Worm (Caenorhabditis elegans) whole organism, L1 larva: Measurements from ENCODE around the gene hbl-1.

Experiments
- C04F5.9 ChIP-seq: sonication (generic microtip); optimal IDR thresholded peaks from 2 replicates; lab custom pipeline; 2016; ENCODE audit warnings: missing genetic modification characterization, missing compliant biosample characterization
- C34B4.2 ChIP-seq: sonication (generic microtip); optimal IDR thresholded peaks from 2 replicates; lab custom pipeline; 2017; ENCODE audit warnings: mild to moderate bottlenecking, missing genetic modification characterization, missing compliant biosample characterization
- F16B12.6 ChIP-seq: fragments of 150-350 bp; optimal IDR thresholded peaks from 2 replicates; lab custom pipeline; 2014; ENCODE audit warnings: missing biosample characterization, missing genetic modification characterization
- Y116A8C.19 ChIP-seq: sonication (generic microtip); optimal IDR thresholded peaks from 2 replicates; lab custom pipeline; 2016; ENCODE audit warnings: missing compliant biosample characterization, missing genetic modification characterization, borderline replicate concordance
- aha-1 ChIP-seq: fragments of 150-350 bp; optimal IDR thresholded peaks from 2 replicates; lab custom pipeline; 2014; ENCODE audit warnings: missing biosample characterization, missing genetic modification characterization
- alr-1 ChIP-seq: fragments of 200-800 bp; sonication (Bioruptor generic); optimal IDR thresholded peaks from 2 replicates; lab custom pipeline; 2018; ENCODE audit warnings: borderline replicate concordance, mild to moderate bottlenecking, missing genetic modification characterization, missing compliant biosample characterization
- aly-2 ChIP-seq: fragments of 150-350 bp; optimal IDR thresholded peaks from 2 replicates; lab custom pipeline; 2014; ENCODE audit warnings: missing biosample characterization, missing genetic modification characterization
- ama-1 ChIP-seq: fragments of 150-350 bp; optimal IDR thresholded peaks from 2 replicates; lab custom pipeline; 2014
- ceh-82 ChIP-seq, 3 experiments: fragments of 150-350 bp in 1 of 3; sonication (generic microtip) in 2 of 3; optimal IDR thresholded peaks; 2 replicates each; lab custom pipeline; 2014 to 2017; ENCODE audit warnings: missing biosample characterization in 3 of 3, missing genetic modification characterization in 3 of 3
- ces-1 ChIP-seq: fragments of 150-350 bp; optimal IDR thresholded peaks from 2 replicates; lab custom pipeline; 2014; ENCODE audit warnings: missing biosample characterization, missing genetic modification reagents, missing genetic modification characterization
- dpl-1 ChIP-seq, 3 experiments: fragments of 150-350 bp in 2 of 3; sonication (generic microtip) in 1 of 3; optimal IDR thresholded peaks; 2 replicates each; lab custom pipeline; 2014 to 2017; ENCODE audit warnings: missing biosample characterization in 3 of 3, missing genetic modification characterization in 3 of 3, missing genetic modification reagents in 3 of 3
- dsc-1 ChIP-seq: sonication (generic microtip); optimal IDR thresholded peaks from 2 replicates; lab custom pipeline; 2016; ENCODE audit warnings: mild to moderate bottlenecking, missing genetic modification characterization, missing compliant biosample characterization
- efl-1 ChIP-seq, 4 experiments: fragments of 150-350 bp; optimal IDR thresholded peaks in 3 of 4; peaks in 1 of 4; 1 replicate in 1 of 4; 2 replicates in 3 of 4; lab custom pipeline; 2014; ENCODE audit warnings: missing biosample characterization in 2 of 4, missing genetic modification characterization in 2 of 4, missing genetic modification reagents in 2 of 4
- efl-3 ChIP-seq: fragments of 200-800 bp; sonication (Bioruptor generic); optimal IDR thresholded peaks from 2 replicates; lab custom pipeline; 2018; ENCODE audit warnings: mild to moderate bottlenecking, missing genetic modification characterization, missing compliant biosample characterization
- egl-27 ChIP-seq, 2 experiments: fragments of 150-350 bp in 1 of 2; sonication (generic microtip); optimal IDR thresholded peaks; 3 replicates each; lab custom pipeline; 2017 to 2018; ENCODE audit warnings: missing biosample characterization in 2 of 2, missing genetic modification characterization in 2 of 2, missing genetic modification reagents in 2 of 2
- elt-2 ChIP-seq: sonication (generic microtip); optimal IDR thresholded peaks from 2 replicates; lab custom pipeline; 2016; ENCODE audit warnings: missing genetic modification characterization, mild to moderate bottlenecking, inconsistent platforms, missing compliant biosample characterization, missing genetic modification reagents
- fkh-4 ChIP-seq: sonication (generic microtip); optimal IDR thresholded peaks from 2 replicates; lab custom pipeline; 2016; ENCODE audit warnings: missing compliant biosample characterization, missing genetic modification characterization, borderline replicate concordance
- fkh-8 ChIP-seq: sonication (generic microtip); optimal IDR thresholded peaks from 2 replicates; lab custom pipeline; 2016; ENCODE audit warnings: mild to moderate bottlenecking, missing genetic modification characterization, missing compliant biosample characterization
- fos-1 ChIP-seq: fragments of 150-350 bp; optimal IDR thresholded peaks from 2 replicates; lab custom pipeline; 2014; ENCODE audit warnings: missing biosample characterization, missing genetic modification characterization
- grh-1 ChIP-seq: fragments of 200-800 bp; sonication (Bioruptor generic); IDR thresholded peaks from 2 replicates; pipeline ENCODE4 v1.3.6; 2022; ENCODE audit warnings: missing genetic modification reagents, missing genetic modification characterization, missing compliant biosample characterization
- hlh-4 ChIP-seq: sonication (generic microtip); optimal IDR thresholded peaks from 2 replicates; lab custom pipeline; 2016; ENCODE audit warnings: mild to moderate bottlenecking, missing genetic modification characterization, missing compliant biosample characterization
- hpl-2 ChIP-seq: fragments of 150-350 bp; optimal IDR thresholded peaks from 2 replicates; lab custom pipeline; 2014; ENCODE audit warnings: missing biosample characterization, missing genetic modification reagents, missing genetic modification characterization
- jun-1 ChIP-seq: fragments of 150-350 bp; optimal IDR thresholded peaks from 2 replicates; lab custom pipeline; 2014; ENCODE audit warnings: missing biosample characterization, missing genetic modification reagents, missing genetic modification characterization
- lin-15B ChIP-seq: fragments of 150-350 bp; sonication (generic microtip); optimal IDR thresholded peaks from 3 replicates; lab custom pipeline; 2014; ENCODE audit warnings: missing biosample characterization, missing genetic modification characterization
- lin-39 ChIP-seq: fragments of 150-350 bp; optimal IDR thresholded peaks from 2 replicates; lab custom pipeline; 2014; ENCODE audit warnings: missing biosample characterization, missing genetic modification reagents, missing genetic modification characterization
- lir-3 ChIP-seq: sonication (generic microtip); optimal IDR thresholded peaks from 2 replicates; lab custom pipeline; 2016; ENCODE audit warnings: mild to moderate bottlenecking, missing genetic modification characterization, moderate library complexity, missing compliant biosample characterization; ENCODE audit not compliant: poor library complexity
- lsy-2 ChIP-seq, 2 experiments: fragments of 150-350 bp; optimal IDR thresholded peaks; 2 replicates each; lab custom pipeline; 2014; ENCODE audit warnings: missing biosample characterization in 2 of 2, missing genetic modification characterization in 2 of 2
- mef-2 ChIP-seq: fragments of 150-350 bp; optimal IDR thresholded peaks from 2 replicates; lab custom pipeline; 2014; ENCODE audit warnings: missing biosample characterization, missing genetic modification characterization
- nhr-11 ChIP-seq: fragments of 150-350 bp; optimal IDR thresholded peaks from 2 replicates; lab custom pipeline; 2014; ENCODE audit warnings: missing biosample characterization, missing genetic modification characterization
- nhr-19 ChIP-seq: fragments of 200-800 bp; sonication (Bioruptor generic); conservative IDR thresholded peaks from 2 replicates; pipeline ENCODE4 v1.3.6; 2022; ENCODE audit warnings: missing genetic modification characterization, missing compliant biosample characterization
- nhr-20 ChIP-seq: sonication (generic microtip); optimal IDR thresholded peaks from 2 replicates; lab custom pipeline; 2016; ENCODE audit warnings: mild to moderate bottlenecking, missing genetic modification characterization, missing compliant biosample characterization
- nhr-77 ChIP-seq: fragments of 150-350 bp; optimal IDR thresholded peaks from 2 replicates; lab custom pipeline; 2014; ENCODE audit warnings: missing biosample characterization, missing genetic modification characterization
- nhr-85 ChIP-seq: sonication (generic microtip); peaks from one replicate; lab custom pipeline; 2016; ENCODE audit warnings: missing genetic modification characterization, inconsistent platforms, missing compliant biosample characterization
- pqm-1 ChIP-seq: sonication (generic microtip); optimal IDR thresholded peaks from 3 replicates; lab custom pipeline; 2017; ENCODE audit warnings: missing biosample characterization, missing genetic modification characterization
- skn-1 ChIP-seq: fragments of 150-350 bp; optimal IDR thresholded peaks from 2 replicates; lab custom pipeline; 2014; ENCODE audit warnings: missing biosample characterization, missing genetic modification characterization
- snpc-4 ChIP-seq: fragments of 150-350 bp; optimal IDR thresholded peaks from 2 replicates; lab custom pipeline; 2014; ENCODE audit warnings: missing biosample characterization, missing genetic modification characterization
- snu-23 ChIP-seq: sonication (generic microtip); optimal IDR thresholded peaks from 2 replicates; lab custom pipeline; 2016; ENCODE audit warnings: missing genetic modification characterization, missing compliant biosample characterization
- sox-4 ChIP-seq: sonication (generic microtip); optimal IDR thresholded peaks from 2 replicates; lab custom pipeline; 2016; ENCODE audit warnings: missing genetic modification characterization, missing compliant biosample characterization
- tbx-2 ChIP-seq: sonication (generic microtip); optimal IDR thresholded peaks from 2 replicates; lab custom pipeline; 2016; ENCODE audit warnings: missing genetic modification characterization, missing compliant biosample characterization
- unc-130 ChIP-seq: fragments of 150-350 bp; optimal IDR thresholded peaks from 2 replicates; lab custom pipeline; 2017; ENCODE audit warnings: missing biosample characterization, missing genetic modification characterization, inconsistent platforms
- unc-30 ChIP-seq: sonication (generic microtip); optimal IDR thresholded peaks from 2 replicates; lab custom pipeline; 2017; ENCODE audit warnings: missing biosample characterization, missing genetic modification characterization
- unc-62 ChIP-seq: fragments of 150-350 bp; optimal IDR thresholded peaks from 2 replicates; lab custom pipeline; 2014; ENCODE audit warnings: missing biosample characterization, missing genetic modification reagents, missing genetic modification characterization
- vab-15 ChIP-seq: sonication (generic microtip); optimal IDR thresholded peaks from 2 replicates; lab custom pipeline; 2017; ENCODE audit warnings: missing genotype, mild to moderate bottlenecking, missing genetic modification characterization, missing compliant biosample characterization
- zag-1 ChIP-seq: fragments of 150-350 bp; optimal IDR thresholded peaks from 2 replicates; lab custom pipeline; 2014; ENCODE audit warnings: missing biosample characterization, missing genetic modification characterization
- zip-4 ChIP-seq: fragments of 200-800 bp; sonication (Bioruptor generic); optimal IDR thresholded peaks from 2 replicates; lab custom pipeline; 2018; ENCODE audit warnings: mild to moderate bottlenecking, missing genetic modification characterization, moderate library complexity, missing compliant biosample characterization
- ztf-11 ChIP-seq, 2 experiments: sonication (generic microtip); optimal IDR thresholded peaks; 2 replicates each; lab custom pipeline; 2016 to 2017; ENCODE audit warnings: missing genetic modification characterization in 2 of 2, missing biosample characterization in 1 of 2, missing compliant biosample characterization in 1 of 2

The hbl-1 gene

DNA sequence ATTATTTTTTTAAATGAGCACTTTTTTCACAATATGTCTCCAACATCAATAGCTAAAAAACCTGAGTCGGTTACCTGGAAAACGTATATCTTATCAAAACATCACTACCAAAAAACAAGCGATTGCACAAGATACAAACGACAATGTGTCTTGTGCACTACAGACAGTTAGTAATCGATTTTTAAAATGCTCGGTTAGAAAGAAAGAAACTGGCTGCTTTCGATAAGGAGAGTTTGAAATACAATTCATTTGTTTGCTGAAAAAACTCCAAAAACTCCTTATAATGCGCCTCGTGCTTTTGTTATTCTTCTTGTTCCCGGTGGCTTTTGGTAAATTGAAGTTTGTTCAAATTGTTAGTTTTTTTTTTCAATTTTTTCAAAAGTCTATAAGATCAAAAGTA is 7.2 kb downstream of the hbl-1 start, which contains the start of gene acp-5:
Gene acp-5, plus strand, starts transcription at position 261 of the 400 bp plus-strand sequence.
- TF ChIP-seq efl-1 (optimal IDR thresholded peaks at IDR 0.05; lab: Kevin White, UChicago) (no peak), efl-1 (GFP tag; optimal IDR thresholded peaks at IDR 0.05 in 1 of 2; lab: Kevin White, UChicago) (peak in 1 of 2 experiments; percentile 90), fos-1 (tag; lab: Kevin White, UChicago) (no peak), lin-39 (tag; lab: Kevin White, UChicago) (no peak), nhr-11 (tag; lab: Kevin White, UChicago) (no peak), elt-2 (tag; lab: Kevin White, UChicago) (peak; percentile 48)

DNA sequence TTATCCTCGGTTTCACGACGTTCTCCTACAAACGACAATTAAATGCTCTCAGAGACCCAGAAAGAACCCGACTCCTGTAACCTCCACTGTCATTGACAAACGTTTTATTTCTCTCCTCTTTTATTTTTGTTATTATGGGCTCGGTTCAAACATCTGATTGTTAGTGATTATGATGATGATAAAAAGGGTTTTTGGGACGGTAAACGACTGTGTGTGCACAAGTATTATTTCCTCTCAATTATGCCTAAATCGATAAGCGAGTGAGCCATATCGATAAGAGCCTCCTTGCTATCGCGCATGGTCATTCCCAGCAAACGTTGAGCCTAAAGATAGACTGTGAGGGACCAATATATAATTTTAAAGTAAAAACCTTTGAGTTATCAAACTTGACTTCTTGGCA is 9.9 kb downstream of the hbl-1 start:
- TF ChIP-seq nhr-77 (tag; lab: Kevin White, UChicago): no peak
- TF ChIP-seq ceh-82 (tag; optimal IDR thresholded peaks at IDR 0.05; lab: Kevin White, UChicago): no peak
- no peak for TF ChIP-seq F16B12.6 (tag; lab: Kevin White, UChicago)
- no peak for TF ChIP-seq grh-1 (GFP tag; lab: Robert Waterston, UW)
- TF ChIP-seq pqm-1 (tag; lab: Kevin White, UChicago): peak; percentile 36
- no peak for TF ChIP-seq efl-3 (GFP tag; lab: Kevin White, UChicago)
- no peak for TF ChIP-seq fkh-4
- no peak for TF ChIP-seq snpc-4 (tag; lab: Kevin White, UChicago)
- peak; percentile 41 for TF ChIP-seq elt-2 (tag; lab: Kevin White, UChicago)
- no peak for TF ChIP-seq ztf-11 (tag; optimal IDR thresholded peaks at IDR 0.05; lab: Kevin White, UChicago)

DNA sequence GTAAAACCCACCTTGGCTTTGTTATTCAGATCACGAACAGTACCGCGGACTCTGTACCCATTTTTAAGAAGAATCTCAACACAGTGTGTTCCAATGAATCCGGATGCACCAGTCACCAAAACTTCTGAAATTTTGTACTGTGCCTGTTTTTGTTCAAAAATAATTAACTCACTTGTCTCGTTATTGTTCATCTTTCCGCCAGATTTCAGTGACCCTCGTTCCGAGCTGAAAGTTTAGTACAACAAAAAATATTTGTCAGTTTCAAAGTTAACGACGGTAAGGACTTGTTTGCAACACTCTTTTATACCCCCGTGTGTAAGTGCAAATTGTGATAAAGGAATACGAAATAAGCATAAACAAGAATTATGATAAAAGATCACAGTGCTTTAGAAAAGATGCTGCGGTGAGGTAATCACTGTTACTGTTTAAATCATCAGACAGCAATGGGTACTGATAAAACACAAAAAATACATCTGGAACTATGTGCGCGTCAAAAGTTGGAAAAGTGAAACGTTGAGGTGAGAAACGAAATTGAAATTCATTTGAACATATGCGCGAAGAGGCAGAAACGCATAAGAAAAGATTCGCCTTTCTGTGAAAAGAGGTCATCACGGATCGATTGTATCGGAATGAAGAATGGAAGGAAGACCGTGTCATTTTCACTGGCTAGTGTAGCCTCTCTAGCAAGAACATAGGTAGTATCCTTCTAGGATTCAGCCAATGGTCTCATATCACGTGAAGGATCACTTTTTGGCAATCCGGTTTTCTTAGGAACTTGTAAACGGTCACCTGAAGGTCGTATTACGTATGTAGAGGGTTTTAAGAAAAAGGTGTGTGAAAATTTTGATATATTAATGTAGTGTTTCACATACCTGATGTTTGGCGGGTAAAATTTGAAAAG is 12.9 kb downstream of the hbl-1 start, which contains the start of gene F13D11.4:
Gene F13D11.4, minus strand, starts transcription at position 225 of the 901 bp plus-strand sequence.
- TF ChIP-seq pqm-1 (tag; lab: Kevin White, UChicago): no peak
- no peak for TF ChIP-seq jun-1 (tag; lab: Kevin White, UChicago)
- TF ChIP-seq alr-1 (tag; lab: Kevin White, UChicago): no peak
- TF ChIP-seq ama-1 (lab: Kevin White, UChicago): no peak
- no peak for TF ChIP-seq efl-1 (optimal IDR thresholded peaks at IDR 0.05; lab: Kevin White, UChicago)
- TF ChIP-seq efl-1 (GFP tag; optimal IDR thresholded peaks at IDR 0.05 in 1 of 2; lab: Kevin White, UChicago): peak in 1 of 2 experiments; percentile 61
- no peak for TF ChIP-seq nhr-19 (GFP tag; lab: Robert Waterston, UW)
- peak; percentile 43; the same call in 1 of the 2 replicates for TF ChIP-seq grh-1 (GFP tag; lab: Robert Waterston, UW)
- no peak for TF ChIP-seq sox-4
- no peak for TF ChIP-seq hpl-2
- peak; percentile 14 for TF ChIP-seq snu-23 (GFP tag; lab: Kevin White, UChicago)
- no peak for TF ChIP-seq vab-15
- no peak for TF ChIP-seq lin-15B
- peak; percentile 89 for TF ChIP-seq nhr-85 (tag; lab: Kevin White, UChicago)
- TF ChIP-seq hlh-4 (tag; lab: Kevin White, UChicago): no peak
- no peak for TF ChIP-seq zag-1
- TF ChIP-seq dsc-1 (tag; lab: Kevin White, UChicago): no peak
- no peak for TF ChIP-seq lir-3
- no peak for TF ChIP-seq egl-27 (tag; optimal IDR thresholded peaks at IDR 0.05; lab: Kevin White, UChicago)
- no peak for TF ChIP-seq fkh-8 (tag; lab: Kevin White, UChicago)
- TF ChIP-seq zip-4 (GFP tag; lab: Kevin White, UChicago): no peak
- no peak for TF ChIP-seq nhr-77 (tag; lab: Kevin White, UChicago)
- no peak for TF ChIP-seq aha-1 (tag; lab: Kevin White, UChicago)
- TF ChIP-seq dpl-1 (GFP tag; optimal IDR thresholded peaks at IDR 0.05; lab: Kevin White, UChicago): no peak
- TF ChIP-seq C04F5.9: no peak
- TF ChIP-seq nhr-20 (tag; lab: Kevin White, UChicago): peak; percentile 9
- TF ChIP-seq aly-2 (tag; lab: Kevin White, UChicago): no peak
- TF ChIP-seq tbx-2 (tag; lab: Kevin White, UChicago): no peak
- no peak for TF ChIP-seq mef-2 (tag; lab: Kevin White, UChicago)
- no peak for TF ChIP-seq unc-62
- TF ChIP-seq C34B4.2 (tag; lab: Kevin White, UChicago): no peak
- TF ChIP-seq lsy-2 (tag; optimal IDR thresholded peaks at IDR 0.05; lab: Kevin White, UChicago): peak in 1 of 2 experiments; percentile 50
- no peak for TF ChIP-seq Y116A8C.19
- TF ChIP-seq ces-1 (GFP tag; lab: Kevin White, UChicago): no peak
- TF ChIP-seq unc-130 (tag; lab: Kevin White, UChicago): no peak
- TF ChIP-seq skn-1 (tag; lab: Kevin White, UChicago): no peak
- no peak for TF ChIP-seq unc-30 (tag; lab: Kevin White, UChicago)
